Fruit fly (Drosophila melanogaster) whole organism, embryonic: Measurements from ENCODE around the gene CG7275.

Experiments used
- Awh ChIP-seq: fragments of 200-800 bp; sonication (Bioruptor generic); IDR thresholded peaks from 2 replicates; pipeline ENCODE4, ENCODE4 v1.3.6; 2022; ENCODE audit warnings: missing biosample characterization, missing genetic modification characterization
- BEAF-32 ChIP-seq: fragments of 200-800 bp; sonication (Bioruptor generic); optimal IDR thresholded peaks from 3 replicates; lab custom pipeline; 2017; ENCODE audit warnings: missing biosample characterization, missing genetic modification characterization, mild to moderate bottlenecking, moderate library complexity, missing genetic modification reagents
- Bgb ChIP-seq: fragments of 200-800 bp; sonication (Bioruptor generic); IDR thresholded peaks from 2 replicates; pipeline ENCODE4 v1.3.6; 2022; ENCODE audit warnings: missing biosample characterization, missing genetic modification characterization; ENCODE audit not compliant: partially characterized antibody
- CG11696 ChIP-seq: fragments of 200-800 bp; sonication (Bioruptor generic); IDR thresholded peaks from 2 replicates; pipeline ENCODE4 v1.3.6; 2022; ENCODE audit warnings: missing biosample characterization, missing genetic modification characterization
- CG1233 ChIP-seq: fragments of 200-800 bp; sonication (Bioruptor generic); optimal IDR thresholded peaks from 4 replicates; lab custom pipeline; 2018; ENCODE audit warnings: missing biosample characterization, mild to moderate bottlenecking, missing genetic modification characterization
- CG13287 ChIP-seq: fragments of 200-800 bp; sonication (Bioruptor generic); IDR thresholded peaks from 2 replicates; pipeline ENCODE4 v1.3.6; 2022; ENCODE audit warnings: missing biosample characterization, missing genetic modification characterization; ENCODE audit not compliant: partially characterized antibody
- CG13424 ChIP-seq: fragments of 200-800 bp; sonication (Bioruptor generic); optimal IDR thresholded peaks from 2 replicates; lab custom pipeline; 2019; ENCODE audit warnings: missing biosample characterization, mild to moderate bottlenecking, missing genetic modification characterization, moderate library complexity
- CG14014 ChIP-seq: fragments of 200-800 bp; sonication (Bioruptor generic); IDR thresholded peaks from 2 replicates; pipeline ENCODE4 v1.3.6; 2022; ENCODE audit warnings: missing biosample characterization, missing genetic modification characterization
- CG15073 ChIP-seq: fragments of 200-800 bp; sonication (Bioruptor generic); optimal IDR thresholded peaks from 2 replicates; lab custom pipeline; 2016; ENCODE audit warnings: missing biosample characterization, missing genetic modification characterization
- CG1647 ChIP-seq: fragments of 200-800 bp; sonication (Bioruptor generic); optimal IDR thresholded peaks from 3 replicates; lab custom pipeline; 2016; ENCODE audit warnings: missing biosample characterization, missing genetic modification characterization
- CG2116 ChIP-seq: fragments of 200-800 bp; sonication (Bioruptor generic); optimal IDR thresholded peaks from 3 replicates; lab custom pipeline; 2018; ENCODE audit warnings: missing biosample characterization, mild to moderate bottlenecking, missing genetic modification characterization
- CG2199 ChIP-seq: fragments of 200-800 bp; sonication (Bioruptor generic); IDR thresholded peaks from 3 replicates; pipeline ENCODE4 v1.3.6; 2022; ENCODE audit warnings: missing biosample characterization, missing genetic modification characterization
- CG34224 ChIP-seq: fragments of 200-800 bp; sonication (Bioruptor generic); IDR thresholded peaks from 3 replicates; pipeline ENCODE4 v1.3.6; 2022; ENCODE audit warnings: missing biosample characterization, missing genetic modification characterization; ENCODE audit not compliant: partially characterized antibody
- CG3995 ChIP-seq: fragments of 200-800 bp; sonication (Bioruptor generic); optimal IDR thresholded peaks from 3 replicates; lab custom pipeline; 2016; ENCODE audit warnings: missing biosample characterization, missing genetic modification characterization
- CG7556 ChIP-seq: fragments of 200-800 bp; sonication (Bioruptor generic); optimal IDR thresholded peaks from 2 replicates; lab custom pipeline; 2017; ENCODE audit warnings: missing biosample characterization, mild to moderate bottlenecking, missing genetic modification characterization
- CG8290 ChIP-seq, 3 experiments: fragments of 200-800 bp; sonication (Bioruptor generic); optimal IDR thresholded peaks; 2 replicates each; lab custom pipeline; 2016 to 2019; ENCODE audit warnings: missing biosample characterization in 3 of 3, missing genetic modification characterization in 3 of 3, mild to moderate bottlenecking in 2 of 3, moderate library complexity in 1 of 3
- CG9609 ChIP-seq: fragments of 200-800 bp; sonication (Bioruptor generic); optimal IDR thresholded peaks from 3 replicates; lab custom pipeline; 2016; ENCODE audit warnings: missing biosample characterization, missing genetic modification characterization
- Dfd ChIP-seq, 2 experiments: fragments of >200 bp; optimal IDR thresholded peaks; 2 replicates each; lab custom pipeline; 2017; ENCODE audit warnings: missing biosample characterization in 2 of 2, missing genetic modification characterization in 2 of 2
- Dll ChIP-seq: fragments of 200-800 bp; sonication (Bioruptor generic); IDR thresholded peaks from 4 replicates; pipeline ENCODE4 v1.3.6; 2022; ENCODE audit warnings: missing biosample characterization, missing genetic modification characterization; ENCODE audit not compliant: partially characterized antibody
- Doc2 ChIP-seq: fragments of 200-800 bp; sonication (Bioruptor generic); IDR thresholded peaks from 2 replicates; pipeline ENCODE4 v1.3.6; 2022; ENCODE audit warnings: missing biosample characterization, missing genetic modification characterization
- Doc3 ChIP-seq: fragments of 200-800 bp; sonication (Bioruptor generic); IDR thresholded peaks from 3 replicates; pipeline ENCODE4 v1.3.6; 2022; ENCODE audit warnings: missing biosample characterization, missing genetic modification characterization; ENCODE audit not compliant: partially characterized antibody
- Dp ChIP-seq: fragments of 200-800 bp; sonication (Bioruptor generic); optimal IDR thresholded peaks from 2 replicates; lab custom pipeline; 2018; ENCODE audit warnings: missing biosample characterization, mild to moderate bottlenecking, missing genetic modification characterization, moderate library complexity
- HmgZ ChIP-seq: fragments of 200-800 bp; sonication (Bioruptor generic); optimal IDR thresholded peaks from 2 replicates; lab custom pipeline; 2018; ENCODE audit warnings: missing biosample characterization, mild to moderate bottlenecking, missing genetic modification characterization
- Hr39 ChIP-seq: fragments of >200 bp; optimal IDR thresholded peaks from 2 replicates; lab custom pipeline; 2017
- MBD-R2 ChIP-seq: fragments of 200-800 bp; sonication (Bioruptor generic); IDR thresholded peaks from 2 replicates; pipeline ENCODE4 v1.3.6; 2022; ENCODE audit warnings: missing biosample characterization, missing genetic modification characterization
- Med ChIP-seq: fragments of 200-800 bp; sonication (Bioruptor generic); peaks from one replicate; lab custom pipeline; 2016; ENCODE audit warnings: missing biosample characterization, missing genetic modification characterization, mild to moderate bottlenecking, inconsistent platforms, moderate library complexity
- Rfx ChIP-seq: fragments of 200-800 bp; sonication (Bioruptor generic); IDR thresholded peaks from 2 replicates; pipeline ENCODE4 v1.3.6; 2022; ENCODE audit warnings: missing biosample characterization, missing genetic modification characterization
- Sry-δ ChIP-seq: fragments of 200-800 bp; sonication (Bioruptor generic); optimal IDR thresholded peaks from 2 replicates; lab custom pipeline; 2016; ENCODE audit warnings: missing biosample characterization, missing genetic modification characterization
- dysf ChIP-seq: fragments of 200-800 bp; sonication (Bioruptor generic); IDR thresholded peaks from 3 replicates; pipeline ENCODE4 v1.3.6; 2022; ENCODE audit warnings: missing biosample characterization, missing genetic modification characterization
- ems ChIP-seq: fragments of 200-800 bp; sonication (Bioruptor generic); optimal IDR thresholded peaks from 3 replicates; lab custom pipeline; 2016; ENCODE audit warnings: missing biosample characterization, missing genetic modification characterization
- jumu ChIP-seq: fragments of 200-800 bp; sonication (Bioruptor generic); optimal IDR thresholded peaks from 3 replicates; lab custom pipeline; 2016; ENCODE audit warnings: missing biosample characterization, missing genetic modification characterization
- klu ChIP-seq: fragments of 200-800 bp; sonication (Bioruptor generic); IDR thresholded peaks from 2 replicates; pipeline ENCODE4 v1.3.6; 2022; ENCODE audit warnings: missing biosample characterization, missing genetic modification characterization
- kni ChIP-seq: fragments of 200-800 bp; sonication (Bioruptor generic); optimal IDR thresholded peaks from 3 replicates; lab custom pipeline; 2017; ENCODE audit warnings: mild to moderate bottlenecking, missing biosample characterization, missing genetic modification reagents, missing genetic modification characterization
- lola ChIP-seq, 3 experiments: fragments of >200 bp in 2 of 3; fragments of 200-800 bp in 1 of 3; sonication (Bioruptor generic) in 1 of 3; optimal IDR thresholded peaks; 2 replicates each; lab custom pipeline; 2017 to 2019; ENCODE audit warnings: missing biosample characterization in 3 of 3, missing genetic modification characterization in 3 of 3, mild to moderate bottlenecking in 1 of 3, moderate library complexity in 1 of 3
- pzg ChIP-seq: fragments of 200-800 bp; sonication (Bioruptor generic); optimal IDR thresholded peaks from 3 replicates; lab custom pipeline; 2018; ENCODE audit warnings: missing biosample characterization, mild to moderate bottlenecking, missing genetic modification characterization, moderate library complexity
- repo ChIP-seq: fragments of 200-800 bp; sonication (Bioruptor generic); optimal IDR thresholded peaks from 2 replicates; lab custom pipeline; 2016; ENCODE audit warnings: missing biosample characterization, missing genetic modification characterization
- rib ChIP-seq: fragments of 200-800 bp; sonication (Bioruptor generic); IDR thresholded peaks from 2 replicates; pipeline ENCODE4 v1.3.6; 2022; ENCODE audit warnings: missing biosample characterization, missing genetic modification characterization
- sd ChIP-seq: fragments of 200-800 bp; sonication (Bioruptor generic); optimal IDR thresholded peaks from 3 replicates; lab custom pipeline; 2018; ENCODE audit warnings: missing biosample characterization, mild to moderate bottlenecking, missing genetic modification characterization, moderate library complexity
- slou ChIP-seq: fragments of 200-800 bp; sonication (Bioruptor generic); optimal IDR thresholded peaks from 3 replicates; lab custom pipeline; 2016; ENCODE audit warnings: missing biosample characterization, missing genetic modification characterization
- sqz ChIP-seq: fragments of 200-800 bp; sonication (Bioruptor generic); optimal IDR thresholded peaks from 3 replicates; lab custom pipeline; 2018; ENCODE audit warnings: missing biosample characterization, mild to moderate bottlenecking, missing genetic modification characterization
- unc-4 ChIP-seq: fragments of 200-800 bp; sonication (Bioruptor generic); IDR thresholded peaks from 2 replicates; pipeline ENCODE4 v1.3.6; 2022; ENCODE audit warnings: missing biosample characterization, missing genetic modification characterization; ENCODE audit not compliant: partially characterized antibody

The CG7275 gene

dm6 chr3L:15516440-15516839 is 17.7 kb downstream of the CG7275 start:
- TF ChIP-seq Hr39 (lab: Kevin White, UChicago): no peak
- peak; percentile 34 for TF ChIP-seq Bgb (GFP tag; lab: Robert Waterston, UW)
- peak; percentile 34; the same call in 1 of the 2 replicates for TF ChIP-seq MBD-R2 (GFP tag; lab: Robert Waterston, UW)
- TF ChIP-seq CG3995: peak; percentile 30
- TF ChIP-seq CG34224: peak; percentile 43; the same call in 2 of the 3 replicates
- TF ChIP-seq CG13424 (tag; lab: Kevin White, UChicago): no peak
- TF ChIP-seq ems: no peak
- peak; percentile 36; the same call in 1 of the 2 replicates for TF ChIP-seq CG13287 (GFP tag; lab: Robert Waterston, UW)
- no peak for TF ChIP-seq CG15073
- no peak for TF ChIP-seq sqz (GFP tag; lab: Kevin White, UChicago)
- no peak for TF ChIP-seq sd (tag; lab: Kevin White, UChicago)
- TF ChIP-seq Dfd (GFP tag; optimal IDR thresholded peaks at IDR 0.05; lab: Kevin White, UChicago): no peak
- TF ChIP-seq CG11696 (GFP tag; lab: Robert Waterston, UW): no peak
- TF ChIP-seq CG1233 (GFP tag; lab: Kevin White, UChicago): no peak
- TF ChIP-seq Sry-δ (GFP tag; lab: Kevin White, UChicago): peak; percentile 38
- no peak for TF ChIP-seq CG1647 (GFP tag; lab: Kevin White, UChicago)
- no peak for TF ChIP-seq Doc2 (GFP tag; lab: Robert Waterston, UW)
- TF ChIP-seq Med (GFP tag; lab: Kevin White, UChicago): peak; percentile 54
- TF ChIP-seq jumu: no peak
- no peak for TF ChIP-seq CG9609 (GFP tag; lab: Kevin White, UChicago)
- peak; percentile 50; the same call in 1 of the 4 replicates for TF ChIP-seq Dll (GFP tag; lab: Robert Waterston, UW)
- TF ChIP-seq Rfx: 0 out of 2 replicates have a peak, but pooled peaks have one; percentile 25
- TF ChIP-seq dysf (GFP tag; lab: Robert Waterston, UW): no peak
- TF ChIP-seq CG8290 (GFP tag; optimal IDR thresholded peaks at IDR 0.05; lab: Kevin White, UChicago): no peak
- TF ChIP-seq CG8290 (tag; optimal IDR thresholded peaks at IDR 0.05; lab: Kevin White, UChicago): peak in 1 of 2 experiments; percentile 10
- TF ChIP-seq CG2199 (GFP tag; lab: Robert Waterston, UW): peak; percentile 14; the same call in 1 of the 3 replicates
- TF ChIP-seq pzg: peak; percentile 13
- TF ChIP-seq Awh (GFP tag; lab: Robert Waterston, UW): no peak
- peak; percentile 7 for TF ChIP-seq HmgZ (tag; lab: Kevin White, UChicago)
- no peak for TF ChIP-seq klu
- TF ChIP-seq BEAF-32 (GFP tag; lab: Kevin White, UChicago): peak; percentile 66
- no peak for TF ChIP-seq rib
- TF ChIP-seq Dp (GFP tag; lab: Kevin White, UChicago): peak; percentile 12
- no peak for TF ChIP-seq CG7556 (GFP tag; lab: Kevin White, UChicago)
- TF ChIP-seq lola (GFP tag; optimal IDR thresholded peaks at IDR 0.05; lab: Kevin White, UChicago): peak in 1 of 3 experiments; percentile 57
- TF ChIP-seq unc-4 (GFP tag; lab: Robert Waterston, UW): 0 out of 2 replicates have a peak, but pooled peaks have one; percentile 36
- TF ChIP-seq Doc3 (GFP tag; lab: Robert Waterston, UW): 0 out of 3 replicates have a peak, but pooled peaks have one; percentile 36
- TF ChIP-seq CG2116: peak; percentile 55
- TF ChIP-seq slou (GFP tag; lab: Kevin White, UChicago): no peak
- peak; percentile 27; the same call in 1 of the 2 replicates for TF ChIP-seq CG14014 (GFP tag; lab: Robert Waterston, UW)
- no peak for TF ChIP-seq repo
- no peak for TF ChIP-seq kni
